Worm (Caenorhabditis elegans) whole organism, young adult: ENCODE results near the gene adah-1.

Source experiments
- B0019.2 ChIP-seq: fragments of 200-800 bp; sonication (Bioruptor generic); conservative IDR thresholded peaks from 2 replicates; pipeline ENCODE4 v1.3.6; 2022; ENCODE audit warnings: missing genetic modification reagents, missing genetic modification characterization, missing compliant biosample characterization
- C17E4.6 ChIP-seq: fragments of 200-800 bp; sonication (Bioruptor generic); IDR thresholded peaks from 2 replicates; pipeline ENCODE4 v1.3.6; 2022; ENCODE audit warnings: missing genetic modification reagents, missing genetic modification characterization, missing compliant biosample characterization
- D2030.7 ChIP-seq: fragments of 200-800 bp; sonication (Bioruptor generic); IDR thresholded peaks from 2 replicates; pipeline ENCODE4 v1.3.6; 2022; ENCODE audit warnings: missing genetic modification reagents, missing genetic modification characterization, missing compliant biosample characterization
- F10E7.11 ChIP-seq: sonication (generic microtip); optimal IDR thresholded peaks from 2 replicates; lab custom pipeline; 2017; ENCODE audit warnings: mild to moderate bottlenecking, missing genetic modification characterization, moderate library complexity, missing compliant biosample characterization
- F33H1.4 ChIP-seq: fragments of 200-800 bp; sonication (Bioruptor generic); IDR thresholded peaks from 2 replicates; pipeline ENCODE4 v1.3.6; 2022; ENCODE audit warnings: missing genetic modification reagents, missing genetic modification characterization, missing compliant biosample characterization
- F37B4.10 ChIP-seq: fragments of 200-800 bp; sonication (Bioruptor generic); IDR thresholded peaks from 2 replicates; pipeline ENCODE4 v1.3.6; 2022; ENCODE audit warnings: missing genetic modification characterization, missing compliant biosample characterization
- F49E8.2 ChIP-seq: sonication (generic microtip); optimal IDR thresholded peaks from 3 replicates; lab custom pipeline; 2017; ENCODE audit warnings: missing genetic modification characterization, mild to moderate bottlenecking, missing compliant biosample characterization, antibody characterized with exemption, moderate library complexity; ENCODE audit not compliant: insufficient read depth
- F57A8.1 ChIP-seq: fragments of 200-800 bp; sonication (Bioruptor generic); optimal IDR thresholded peaks from 2 replicates; lab custom pipeline; 2018; ENCODE audit warnings: mild to moderate bottlenecking, missing genetic modification characterization, moderate library complexity, missing compliant biosample characterization
- F57C9.4 ChIP-seq: sonication (generic microtip); optimal IDR thresholded peaks from 2 replicates; lab custom pipeline; 2017; ENCODE audit warnings: mild to moderate bottlenecking, missing genetic modification characterization, missing compliant biosample characterization
- T07F8.4 ChIP-seq: sonication (generic microtip); optimal IDR thresholded peaks from 2 replicates; lab custom pipeline; 2016; ENCODE audit warnings: mild to moderate bottlenecking, missing genetic modification characterization, moderate library complexity, missing compliant biosample characterization
- T26A5.8 ChIP-seq: sonication (generic microtip); optimal IDR thresholded peaks from 2 replicates; lab custom pipeline; 2016; ENCODE audit warnings: missing genetic modification characterization, missing compliant biosample characterization
- Y53F4B.3 ChIP-seq: fragments of 200-800 bp; sonication (Bioruptor generic); IDR thresholded peaks from 2 replicates; pipeline ENCODE4 v1.3.6; 2022; ENCODE audit warnings: missing genetic modification reagents, missing genetic modification characterization, missing compliant biosample characterization
- Y53G8AR.9 ChIP-seq: fragments of 200-800 bp; sonication (Bioruptor generic); conservative IDR thresholded peaks from 2 replicates; pipeline ENCODE4 v1.3.6; 2022; ENCODE audit warnings: missing genetic modification reagents, missing genetic modification characterization, missing compliant biosample characterization
- Y79H2A.3 ChIP-seq: fragments of 200-800 bp; sonication (Bioruptor generic); conservative IDR thresholded peaks from 2 replicates; pipeline ENCODE4 v1.3.6; 2022; ENCODE audit warnings: missing genetic modification reagents, missing genetic modification characterization, missing compliant biosample characterization
- aptf-3 ChIP-seq: fragments of 200-800 bp; sonication (Bioruptor generic); IDR thresholded peaks from 2 replicates; pipeline ENCODE4 v1.3.6; 2022; ENCODE audit warnings: missing genetic modification characterization, missing compliant biosample characterization
- athp-1 ChIP-seq: sonication (generic microtip); optimal IDR thresholded peaks from 2 replicates; lab custom pipeline; 2017; ENCODE audit warnings: mild to moderate bottlenecking, missing genetic modification characterization, missing compliant biosample characterization
- ccch-3 ChIP-seq: fragments of 200-800 bp; sonication (Bioruptor generic); optimal IDR thresholded peaks from 2 replicates; lab custom pipeline; 2018; ENCODE audit warnings: mild to moderate bottlenecking, missing genetic modification characterization, missing compliant biosample characterization
- cebp-1 ChIP-seq, 2 experiments: fragments of 200-800 bp in 1 of 2; sonication (Bioruptor generic) in 1 of 2; sonication (generic microtip) in 1 of 2; IDR thresholded peaks in 1 of 2; optimal IDR thresholded peaks in 1 of 2; 2 replicates each; pipeline versions ENCODE4 v1.3.6 to Lab custom; 2017 to 2022; ENCODE audit warnings: missing compliant biosample characterization in 2 of 2, missing genetic modification characterization in 2 of 2, mild to moderate bottlenecking in 1 of 2, missing genetic modification reagents in 1 of 2, moderate library complexity in 1 of 2
- ceh-58 ChIP-seq: fragments of 200-800 bp; sonication (Bioruptor generic); IDR thresholded peaks from 2 replicates; pipeline ENCODE4 v1.3.6; 2022; ENCODE audit warnings: missing genetic modification characterization, missing compliant biosample characterization
- dox-1 ChIP-seq: fragments of 200-800 bp; sonication (Bioruptor generic); IDR thresholded peaks from 2 replicates; pipeline ENCODE4 v1.3.6; 2022; ENCODE audit warnings: missing genetic modification reagents, missing genetic modification characterization, missing compliant biosample characterization
- egl-44 ChIP-seq: fragments of 200-800 bp; sonication (Bioruptor generic); IDR thresholded peaks from 2 replicates; pipeline ENCODE4 v1.3.6; 2022; ENCODE audit warnings: missing genetic modification reagents, missing genetic modification characterization, missing compliant biosample characterization
- egrh-3 ChIP-seq: fragments of 200-800 bp; sonication (Bioruptor generic); IDR thresholded peaks from 2 replicates; pipeline ENCODE4 v1.3.6; 2022; ENCODE audit warnings: missing genetic modification reagents, missing genetic modification characterization, missing compliant biosample characterization
- ets-4 ChIP-seq: fragments of 200-800 bp; sonication (Bioruptor generic); optimal IDR thresholded peaks from 2 replicates; lab custom pipeline; 2018; ENCODE audit warnings: mild to moderate bottlenecking, missing genetic modification characterization, missing compliant biosample characterization
- him-1 ChIP-seq: sonication (generic microtip); optimal IDR thresholded peaks from 2 replicates; lab custom pipeline; 2016; ENCODE audit warnings: missing genotype, missing genetic modification reagents, missing genetic modification characterization, missing compliant biosample characterization
- hlh-12 ChIP-seq: sonication (generic microtip); optimal IDR thresholded peaks from 2 replicates; lab custom pipeline; 2016; ENCODE audit warnings: missing genetic modification characterization, missing compliant biosample characterization
- hmg-1.2 ChIP-seq: fragments of 200-800 bp; sonication (Bioruptor generic); IDR thresholded peaks from 2 replicates; pipeline ENCODE4 v1.3.6; 2022; ENCODE audit warnings: missing genetic modification reagents, missing genetic modification characterization, missing compliant biosample characterization
- hrde-1 ChIP-seq: sonication (generic microtip); optimal IDR thresholded peaks from 2 replicates; lab custom pipeline; 2016; ENCODE audit warnings: missing genetic modification characterization, mild to moderate bottlenecking, missing compliant biosample characterization, moderate library complexity, missing genotype, missing genetic modification reagents, borderline replicate concordance
- let-526 ChIP-seq: fragments of 200-800 bp; sonication (Bioruptor generic); IDR thresholded peaks from 2 replicates; pipeline ENCODE4 v1.3.6; 2022; ENCODE audit warnings: missing genetic modification reagents, missing genetic modification characterization, missing compliant biosample characterization
- lir-1 ChIP-seq: fragments of 200-800 bp; sonication (Bioruptor generic); conservative IDR thresholded peaks from 2 replicates; pipeline ENCODE4 v1.3.6; 2022; ENCODE audit warnings: missing genetic modification reagents, missing genetic modification characterization, missing compliant biosample characterization
- madf-3 ChIP-seq: fragments of 200-800 bp; sonication (Bioruptor generic); IDR thresholded peaks from 2 replicates; pipeline ENCODE4 v1.3.6; 2022; ENCODE audit warnings: missing genetic modification reagents, missing genetic modification characterization, missing compliant biosample characterization
- mcd-1 ChIP-seq: fragments of 200-800 bp; sonication (Bioruptor generic); IDR thresholded peaks from 2 replicates; pipeline ENCODE4 v1.3.6; 2022; ENCODE audit warnings: missing genetic modification reagents, missing genetic modification characterization, missing compliant biosample characterization
- nfya-1 ChIP-seq: sonication (generic microtip); optimal IDR thresholded peaks from 2 replicates; lab custom pipeline; 2017; ENCODE audit warnings: antibody characterized with exemption, missing compliant biosample characterization, missing genetic modification characterization, borderline replicate concordance; ENCODE audit not compliant: insufficient read depth
- nhr-80 ChIP-seq: sonication (generic microtip); optimal IDR thresholded peaks from 2 replicates; lab custom pipeline; 2016; ENCODE audit warnings: missing genetic modification characterization, missing compliant biosample characterization
- sdz-38 ChIP-seq: sonication (generic microtip); optimal IDR thresholded peaks from 2 replicates; lab custom pipeline; 2016; ENCODE audit warnings: missing genotype, missing genetic modification characterization, missing compliant biosample characterization
- sea-2 ChIP-seq: fragments of 200-800 bp; sonication (Bioruptor generic); IDR thresholded peaks from 2 replicates; pipeline ENCODE4 v1.3.6; 2022; ENCODE audit warnings: missing genetic modification characterization, missing compliant biosample characterization
- snpc-1.3 ChIP-seq: sonication (generic microtip); optimal IDR thresholded peaks from 2 replicates; lab custom pipeline; 2017; ENCODE audit warnings: missing genetic modification characterization, mild to moderate bottlenecking, missing compliant biosample characterization, antibody characterized with exemption, moderate library complexity, missing genotype, missing genetic modification reagents; ENCODE audit not compliant: insufficient read depth
- snpc-3.4 ChIP-seq: sonication (generic microtip); optimal IDR thresholded peaks from 2 replicates; lab custom pipeline; 2017; ENCODE audit warnings: missing genetic modification characterization, mild to moderate bottlenecking, missing compliant biosample characterization, antibody characterized with exemption, moderate library complexity, missing genotype, missing genetic modification reagents
- tbp1 ChIP-seq: fragments of 200-800 bp; sonication (Bioruptor generic); optimal IDR thresholded peaks from 2 replicates; lab custom pipeline; 2018; ENCODE audit warnings: mild to moderate bottlenecking, missing genetic modification characterization, missing compliant biosample characterization
- tlf-1 ChIP-seq: fragments of 200-800 bp; sonication (Bioruptor generic); optimal IDR thresholded peaks from 2 replicates; lab custom pipeline; 2018; ENCODE audit warnings: mild to moderate bottlenecking, missing genetic modification characterization, missing compliant biosample characterization
- xnd-1 ChIP-seq: sonication (generic microtip); optimal IDR thresholded peaks from 2 replicates; lab custom pipeline; 2016; ENCODE audit warnings: missing genotype, missing genetic modification reagents, missing genetic modification characterization, missing compliant biosample characterization
- zfh-2 ChIP-seq: fragments of 200-800 bp; sonication (Bioruptor generic); conservative IDR thresholded peaks from 2 replicates; pipeline ENCODE4 v1.3.6; 2022; ENCODE audit warnings: missing genetic modification reagents, missing genetic modification characterization, missing compliant biosample characterization
- zim-3 ChIP-seq: sonication (generic microtip); optimal IDR thresholded peaks from 2 replicates; lab custom pipeline; 2017; ENCODE audit warnings: mild to moderate bottlenecking, missing genetic modification characterization, moderate library complexity, missing compliant biosample characterization
- ztf-6 ChIP-seq: fragments of 200-800 bp; sonication (Bioruptor generic); IDR thresholded peaks from 2 replicates; pipeline ENCODE4 v1.3.6; 2022; ENCODE audit warnings: missing genetic modification reagents, missing genetic modification characterization, missing compliant biosample characterization

The adah-1 gene

DNA sequence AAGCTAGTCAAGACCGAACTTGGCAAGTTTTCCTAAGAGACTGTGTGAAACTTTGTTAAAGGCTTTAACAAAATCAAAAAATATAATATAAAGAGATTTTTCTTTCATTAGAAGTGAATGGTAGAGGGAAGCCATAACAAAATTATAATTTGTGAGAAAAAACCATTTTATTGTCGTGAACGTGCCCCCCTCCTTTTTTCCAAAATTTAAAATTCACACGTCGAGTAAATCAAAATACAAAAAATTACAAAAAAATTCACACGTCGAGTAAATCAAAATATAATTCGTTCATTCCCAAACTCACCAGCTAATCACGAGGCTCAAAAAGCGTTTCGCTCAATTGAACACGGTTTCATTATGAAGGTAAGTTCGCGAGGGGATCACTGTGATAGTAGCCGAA lies 14.5 kb upstream of the adah-1 start, which contains the start of gene C25A8.2 (continued):
- TF ChIP-seq snpc-1.3 (tag; lab: Kevin White, UChicago) (no peak), him-1 (tag; lab: Kevin White, UChicago) (no peak), tbp1 (no peak), xnd-1 (tag; lab: Kevin White, UChicago) (no peak), Y53G8AR.9 (no peak), let-526 (GFP tag; lab: Robert Waterston, UW) (no peak)

DNA sequence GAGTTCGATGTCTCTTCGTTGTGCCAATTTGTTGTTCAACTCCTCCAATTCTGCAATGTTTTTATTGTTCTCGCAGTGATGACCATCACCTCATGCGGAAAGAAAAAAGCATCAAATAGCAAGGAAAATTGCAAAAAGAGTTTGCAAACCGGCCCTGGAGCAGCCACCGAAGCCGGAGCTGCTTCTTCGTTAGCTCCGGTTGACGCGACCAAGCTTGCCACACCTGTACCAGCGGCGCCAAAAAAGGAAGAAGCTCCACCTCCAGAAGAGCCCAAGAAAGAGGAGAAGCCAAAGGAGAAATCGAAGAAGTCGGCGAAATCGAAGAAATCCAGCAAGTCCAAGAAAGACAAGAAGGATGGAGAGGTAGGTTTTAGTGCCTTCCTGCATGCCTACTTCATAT lies 13.8 kb upstream of the adah-1 start:
- TF ChIP-seq sdz-38 (tag; lab: Kevin White, UChicago) (no peak), lir-1 (no peak), F49E8.2 (tag; lab: Kevin White, UChicago) (no peak), ets-4 (no peak), ceh-58 (GFP tag; lab: Robert Waterston, UW) (no peak), zfh-2 (peak; percentile 73), C17E4.6 (GFP tag; lab: Robert Waterston, UW) (no peak), ccch-3 (no peak), sea-2 (GFP tag; lab: Robert Waterston, UW) (no peak), madf-3 (GFP tag; lab: Robert Waterston, UW) (no peak), D2030.7 (no peak), egrh-3 (peak; percentile 23; the same call in 1 of the 2 replicates), ztf-6 (GFP tag; lab: Robert Waterston, UW) (no peak), tbp1 (no peak), hrde-1 (no peak), F57A8.1 (GFP tag; lab: Kevin White, UChicago) (no peak)

DNA sequence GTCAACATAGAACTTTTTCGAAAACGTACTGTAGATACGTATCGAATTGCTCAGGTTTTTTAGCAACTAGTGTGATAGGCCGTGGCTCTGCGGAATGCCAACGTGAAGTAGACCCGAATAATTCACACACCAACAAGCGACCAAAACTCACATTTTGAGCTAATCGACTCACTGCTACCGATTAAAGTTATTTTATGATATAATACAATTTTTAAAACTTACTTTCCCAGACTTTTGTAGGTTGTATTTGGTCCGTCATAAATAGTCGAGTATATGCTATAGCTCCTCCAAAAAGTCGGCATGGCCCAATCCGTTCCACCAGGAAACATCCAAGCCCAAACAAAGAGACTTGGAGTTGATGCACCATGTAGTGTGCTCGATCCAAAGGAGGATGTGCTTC lies 13.2 kb upstream of the adah-1 start, which contains the start of gene C25A8.1:
TSS of gene C25A8.1 (plus strand) at position 301 of the 400 bp plus-strand sequence.
- TF ChIP-seq hmg-1.2 (GFP tag; lab: Robert Waterston, UW) (no peak), tlf-1 (GFP tag; lab: Kevin White, UChicago) (no peak)

DNA sequence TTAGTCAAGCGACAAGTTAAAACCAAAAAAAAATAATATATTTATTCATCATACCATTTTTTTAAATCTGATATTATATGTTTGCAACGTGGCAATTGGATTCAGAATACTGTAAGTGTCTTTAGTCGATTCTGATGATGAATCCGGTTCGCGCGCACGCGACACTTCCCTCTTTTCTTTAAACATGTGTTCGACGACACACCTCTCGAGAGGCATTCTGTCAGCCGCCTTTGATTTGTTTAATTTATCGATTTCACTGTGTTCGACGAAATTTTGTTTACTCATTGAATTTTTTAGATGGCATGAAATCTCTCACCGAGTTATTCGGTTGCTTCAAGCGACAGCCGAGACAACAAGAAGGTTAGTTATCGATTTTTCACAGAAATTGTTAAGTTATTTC lies 12.3 kb upstream of the adah-1 start, which contains the start of gene trxr-1:
TSS of gene trxr-1 (plus strand) at position 227 of the 400 bp plus-strand sequence.
- TF ChIP-seq F57A8.1 (GFP tag; lab: Kevin White, UChicago) (no peak), aptf-3 (no peak), zim-3 (no peak), F10E7.11 (tag; lab: Kevin White, UChicago) (no peak), F33H1.4 (GFP tag; lab: Robert Waterston, UW) (no peak), snpc-3.4 (tag; lab: Kevin White, UChicago) (no peak), nhr-80 (tag; lab: Kevin White, UChicago) (no peak), T07F8.4 (tag; lab: Kevin White, UChicago) (no peak), mcd-1 (GFP tag; lab: Robert Waterston, UW) (no peak)

DNA sequence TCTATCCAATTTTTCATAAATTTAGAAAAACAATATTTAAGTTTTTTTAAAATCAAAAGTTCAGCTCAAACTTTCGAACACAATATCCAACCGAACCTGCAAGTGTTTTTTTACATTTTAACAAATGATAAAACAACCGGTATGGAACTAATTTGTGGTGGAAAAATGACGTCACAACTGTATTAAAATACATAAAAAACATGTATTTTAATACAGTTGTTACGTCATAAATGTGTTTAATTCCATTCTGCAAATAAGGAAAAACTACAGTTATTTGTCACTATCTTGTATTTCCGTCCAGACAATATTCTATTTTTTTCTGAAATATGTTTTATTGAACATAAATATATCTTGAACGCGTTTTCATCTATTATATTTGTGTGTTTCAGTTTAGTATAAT lies 11.8 kb upstream of the adah-1 start:
- TF ChIP-seq Y53F4B.3 (no peak), hlh-12 (no peak), T26A5.8 (no peak), athp-1 (tag; lab: Kevin White, UChicago) (no peak), F33H1.4 (GFP tag; lab: Robert Waterston, UW) (no peak), B0019.2 (GFP tag; lab: Robert Waterston, UW) (no peak), hmg-1.2 (GFP tag; lab: Robert Waterston, UW) (no peak), cebp-1 (GFP tag; IDR thresholded peaks at IDR 0.05; lab: Robert Waterston, UW) (no peak), cebp-1 (tag; optimal IDR thresholded peaks at IDR 0.05; lab: Kevin White, UChicago) (no peak), dox-1 (GFP tag; lab: Robert Waterston, UW) (no peak), F57C9.4 (no peak), egl-44 (GFP tag; lab: Robert Waterston, UW) (no peak), Y79H2A.3 (GFP tag; lab: Robert Waterston, UW) (no peak), nfya-1 (tag; lab: Kevin White, UChicago) (no peak), F37B4.10 (GFP tag; lab: Robert Waterston, UW) (no peak)
